Worm (Caenorhabditis elegans): ENCODE data around the gene clec-176.
A peak's percentile ranks its signal among the peaks of the same experiment; 100 is the strongest.

clec-176 gene

ce11 chrIV:4992089-4992488 is 8.2 kb downstream of the clec-176 start, which contains the start of gene str-162:
str-162 (plus strand) TSS chrIV:4992389.
- no peak for TF ChIP-seq zfp-3 (GFP tag; conservative IDR thresholded peaks at IDR 0.05)
- no peak for TF ChIP-seq fkh-10 (GFP tag; optimal IDR thresholded peaks at IDR 0.05)
- TF ChIP-seq unc-62 (GFP tag; optimal IDR thresholded peaks at IDR 0.05 in 1 of 2), result peak in 1 of 2 experiments; percentile 13
- no peak for TF ChIP-seq unc-62 (tag; optimal IDR thresholded peaks at IDR 0.05)
- no peak for TF ChIP-seq ceh-28 (tag; optimal IDR thresholded peaks at IDR 0.05)
- TF ChIP-seq sdz-12 (GFP tag; optimal IDR thresholded peaks at IDR 0.05), result no peak

- TF ChIP-seq unc-62 (GFP tag; optimal IDR thresholded peaks at IDR 0.05 in 1 of 2) (peak in 1 of 2 experiments; percentile 96), unc-62 (tag; optimal IDR thresholded peaks at IDR 0.05) (no peak), pqm-1 (tag; optimal IDR thresholded peaks at IDR 0.05) (no peak), ceh-32 (tag; optimal IDR thresholded peaks at IDR 0.05; ENCODE audit: poor library complexity) (no peak)
Measured at ce11 chrIV:4993128-4993527, 9.3 kb downstream of the clec-176 start.

- TF ChIP-seq lin-29 (GFP tag; IDR thresholded peaks at IDR 0.05) (no peak), dmd-8 (GFP tag; IDR thresholded peaks at IDR 0.05) (no peak), ceh-28 (tag; optimal IDR thresholded peaks at IDR 0.05) (no peak), mxl-3 (GFP tag; optimal IDR thresholded peaks at IDR 0.05) (no peak), nhr-28 (tag; optimal IDR thresholded peaks at IDR 0.05) (no peak), lin-13 (GFP tag; optimal IDR thresholded peaks at IDR 0.05) (no peak), daf-19 (GFP tag; conservative IDR thresholded peaks at IDR 0.05) (no peak), nhr-77 (tag; optimal IDR thresholded peaks at IDR 0.05) (no peak), dmd-9 (GFP tag; IDR thresholded peaks at IDR 0.05) (no peak)
Measured at ce11 chrIV:4995842-4996241, 12.0 kb downstream of the clec-176 start, which contains the start of gene ssq-2. ssq-2 (plus strand) TSS chrIV:4996142.

ce11 chrIV:4996956-4997355 is 13.1 kb downstream of the clec-176 start:
- TF ChIP-seq ceh-44 (GFP tag; IDR thresholded peaks at IDR 0.05), result no peak
- TF ChIP-seq nhr-76 (tag; optimal IDR thresholded peaks at IDR 0.05), result no peak
- peak; percentile 94 for TF ChIP-seq set-16 (GFP tag; IDR thresholded peaks at IDR 0.05)
- TF ChIP-seq nhr-10 (tag; optimal IDR thresholded peaks at IDR 0.05), result no peak
- TF ChIP-seq hif-1 (tag; optimal IDR thresholded peaks at IDR 0.05), result no peak
- TF ChIP-seq fos-1 (tag; optimal IDR thresholded peaks at IDR 0.05), result no peak
- TF ChIP-seq ZK337.2 (GFP tag; IDR thresholded peaks at IDR 0.05), result no peak

- TF ChIP-seq mdl-1 (tag; optimal IDR thresholded peaks at IDR 0.05), result no peak
- TF ChIP-seq F10B5.3 (tag; optimal IDR thresholded peaks at IDR 0.05), result no peak
- no peak for TF ChIP-seq gei-8 (GFP tag; optimal IDR thresholded peaks at IDR 0.05)
- TF ChIP-seq attf-4 (tag; optimal IDR thresholded peaks at IDR 0.05), result no peak
- TF ChIP-seq aly-2 (tag; optimal IDR thresholded peaks at IDR 0.05), result no peak
- no peak for TF ChIP-seq mep-1 (tag; optimal IDR thresholded peaks at IDR 0.05)
- no peak for TF ChIP-seq tag-97 (GFP tag; IDR thresholded peaks at IDR 0.05)
- no peak for TF ChIP-seq nhr-102 (tag; optimal IDR thresholded peaks at IDR 0.05)
- no peak for TF ChIP-seq lin-39 (tag; optimal IDR thresholded peaks at IDR 0.05)
- no peak for TF ChIP-seq mes-2 (tag; optimal IDR thresholded peaks at IDR 0.05; ENCODE audit: poor library complexity, severe bottlenecking)
- TF ChIP-seq ces-1 (GFP tag; optimal IDR thresholded peaks at IDR 0.05), result no peak
- no peak for TF ChIP-seq spr-3 (GFP tag; optimal IDR thresholded peaks at IDR 0.05)
Measured at ce11 chrIV:5002448-5002847, 18.6 kb downstream of the clec-176 start, which contains the start of gene pes-1. pes-1 (plus strand) TSS chrIV:5002748.

All from whole organism, L4 larva.